Fruit fly (Drosophila melanogaster) whole organism, adult: ENCODE measurements around the gene hang.
A peak's percentile ranks its signal among the peaks of the same experiment; 100 is the strongest.

Source experiments
- CG11617 ChIP-seq: fragments of 200-800 bp; sonication (Bioruptor generic); optimal IDR thresholded peaks from 2 replicates; lab custom pipeline; 2017; ENCODE audit warnings: mild to moderate bottlenecking, missing biosample characterization, missing genetic modification reagents, missing genetic modification characterization
- CG12768 ChIP-seq: fragments of 200-800 bp; sonication (Bioruptor generic); optimal IDR thresholded peaks from 2 replicates; lab custom pipeline; 2017; ENCODE audit warnings: missing biosample characterization, missing genetic modification characterization, mild to moderate bottlenecking, moderate library complexity, missing genetic modification reagents
- CG14711 ChIP-seq: fragments of 200-800 bp; sonication (Bioruptor generic); optimal IDR thresholded peaks from 2 replicates; lab custom pipeline; 2018; ENCODE audit warnings: missing biosample characterization, mild to moderate bottlenecking, missing genetic modification characterization, moderate library complexity
- CG1620 ChIP-seq: fragments of 200-800 bp; sonication (Bioruptor generic); optimal IDR thresholded peaks from 2 replicates; lab custom pipeline; 2016; ENCODE audit warnings: missing biosample characterization, missing genetic modification characterization
- CG33017 ChIP-seq: fragments of 200-800 bp; sonication (Bioruptor generic); optimal IDR thresholded peaks from 2 replicates; lab custom pipeline; 2018; ENCODE audit warnings: missing biosample characterization, mild to moderate bottlenecking, missing genetic modification characterization, moderate library complexity
- CG5204 ChIP-seq: fragments of 200-800 bp; sonication (Bioruptor generic); optimal IDR thresholded peaks from 2 replicates; lab custom pipeline; 2016; ENCODE audit warnings: missing biosample characterization, missing genetic modification characterization
- CG7045 ChIP-seq: fragments of 200-800 bp; sonication (Bioruptor generic); optimal IDR thresholded peaks from 2 replicates; lab custom pipeline; 2017; ENCODE audit warnings: missing biosample characterization, mild to moderate bottlenecking, missing genetic modification characterization
- CG7101 ChIP-seq: fragments of 200-800 bp; sonication (Bioruptor generic); optimal IDR thresholded peaks from 2 replicates; lab custom pipeline; 2018; ENCODE audit warnings: missing biosample characterization, mild to moderate bottlenecking, missing genetic modification characterization, moderate library complexity
- Clk ChIP-seq: fragments of 200-800 bp; sonication (Bioruptor generic); optimal IDR thresholded peaks from 2 replicates; lab custom pipeline; 2017; ENCODE audit warnings: missing biosample characterization, missing genetic modification characterization
- Crg-1 ChIP-seq: fragments of 200-800 bp; sonication (Bioruptor generic); optimal IDR thresholded peaks from 2 replicates; lab custom pipeline; 2016; ENCODE audit warnings: missing biosample characterization, missing genetic modification characterization
- Hr96 ChIP-seq: fragments of 200-800 bp; sonication (Bioruptor generic); optimal IDR thresholded peaks from 2 replicates; lab custom pipeline; 2016; ENCODE audit warnings: missing biosample characterization, missing genetic modification characterization
- Mnt ChIP-seq: fragments of 200-800 bp; sonication (Bioruptor generic); optimal IDR thresholded peaks from 2 replicates; lab custom pipeline; 2016; ENCODE audit warnings: missing biosample characterization, mild to moderate bottlenecking, missing genetic modification characterization
- bab1 ChIP-seq: fragments of 200-800 bp; sonication (Bioruptor generic); optimal IDR thresholded peaks from 3 replicates; lab custom pipeline; 2019; ENCODE audit warnings: missing biosample characterization, mild to moderate bottlenecking, missing genetic modification characterization, moderate library complexity
- cic ChIP-seq: fragments of 200-800 bp; sonication (Bioruptor generic); optimal IDR thresholded peaks from 2 replicates; lab custom pipeline; 2017; ENCODE audit warnings: missing biosample characterization, mild to moderate bottlenecking, missing genetic modification characterization, moderate library complexity
- cnc ChIP-seq, 2 experiments: fragments of >200 bp; optimal IDR thresholded peaks; 2 replicates each; lab custom pipeline; 2017
- kay ChIP-seq: fragments of 200-800 bp; sonication (Bioruptor generic); peaks from one replicate; lab custom pipeline; 2016; ENCODE audit warnings: missing biosample characterization, missing genetic modification characterization, borderline replicate concordance
- ovo ChIP-seq: fragments of 200-800 bp; sonication (Bioruptor generic); optimal IDR thresholded peaks from 2 replicates; lab custom pipeline; 2016; ENCODE audit warnings: missing biosample characterization, missing genetic modification characterization
- pad ChIP-seq: fragments of 200-800 bp; sonication (Bioruptor generic); optimal IDR thresholded peaks from 3 replicates; lab custom pipeline; 2017; ENCODE audit warnings: missing biosample characterization, missing genetic modification characterization, mild to moderate bottlenecking, moderate library complexity, missing genetic modification reagents
- tj ChIP-seq: fragments of 200-800 bp; sonication (Bioruptor generic); optimal IDR thresholded peaks from 3 replicates; lab custom pipeline; 2017; ENCODE audit warnings: missing biosample characterization, mild to moderate bottlenecking, missing genetic modification characterization, moderate library complexity
- toe ChIP-seq: fragments of 200-800 bp; sonication (Bioruptor generic); optimal IDR thresholded peaks from 2 replicates; lab custom pipeline; 2016; ENCODE audit warnings: missing biosample characterization, missing genetic modification characterization

Gene hang

dm6 chrX:16422466-16423124 lies at the start of gene hang:
TSS of gene hang (plus strand) at chrX:16422831.
- TF ChIP-seq CG33017 (tag; lab: Kevin White, UChicago) (no peak), Clk (no peak), CG7045 (GFP tag; lab: Kevin White, UChicago) (no peak), Mnt (GFP tag; lab: Kevin White, UChicago) (peak; percentile 83), bab1 (GFP tag; lab: Kevin White, UChicago) (peak; percentile 20), CG14711 (peak; percentile 8), ovo (peak; percentile 45), Crg-1 (peak; percentile 25), cnc (optimal IDR thresholded peaks at IDR 0.05; lab: Kevin White, UChicago) (no peak), pad (no peak), CG5204 (GFP tag; lab: Kevin White, UChicago) (no peak), CG12768 (no peak), CG11617 (GFP tag; lab: Kevin White, UChicago) (peak; percentile 65), CG7101 (tag; lab: Kevin White, UChicago) (peak; percentile 37), CG1620 (peak; percentile 37), kay (GFP tag; lab: Kevin White, UChicago) (no peak), Hr96 (GFP tag; lab: Kevin White, UChicago) (peak; percentile 6), cic (GFP tag; lab: Kevin White, UChicago) (peak; percentile 42), toe (GFP tag; lab: Kevin White, UChicago) (no peak), tj (no peak)

- TF ChIP-seq Crg-1 (no peak), bab1 (GFP tag; lab: Kevin White, UChicago) (peak; percentile 13), pad (no peak), tj (peak; percentile 6), cic (GFP tag; lab: Kevin White, UChicago) (no peak), CG7101 (tag; lab: Kevin White, UChicago) (peak; percentile 6), CG14711 (peak; percentile 34)
These were observed 49.1 kb upstream of the hang start for dm6 chrX:16373541-16373940.

- TF ChIP-seq pad (peak; percentile 20), Mnt (GFP tag; lab: Kevin White, UChicago) (no peak), cnc (optimal IDR thresholded peaks at IDR 0.05; lab: Kevin White, UChicago) (no peak), toe (GFP tag; lab: Kevin White, UChicago) (no peak), Crg-1 (no peak), CG11617 (GFP tag; lab: Kevin White, UChicago) (no peak), Clk (no peak), cic (GFP tag; lab: Kevin White, UChicago) (no peak), kay (GFP tag; lab: Kevin White, UChicago) (peak; percentile 58), Hr96 (GFP tag; lab: Kevin White, UChicago) (no peak), CG7101 (tag; lab: Kevin White, UChicago) (no peak), CG7045 (GFP tag; lab: Kevin White, UChicago) (no peak), CG33017 (tag; lab: Kevin White, UChicago) (no peak), CG5204 (GFP tag; lab: Kevin White, UChicago) (no peak), ovo (no peak)
These were observed 48.6 kb upstream of the hang start for dm6 chrX:16374059-16374458.

dm6 chrX:16383667-16384515 lies 38.7 kb upstream of the hang start:
- TF ChIP-seq Hr96 (GFP tag; lab: Kevin White, UChicago) (no peak), CG12768 (no peak), cnc (optimal IDR thresholded peaks at IDR 0.05; lab: Kevin White, UChicago) (no peak), toe (GFP tag; lab: Kevin White, UChicago) (no peak), CG33017 (tag; lab: Kevin White, UChicago) (peak; percentile 50), cic (GFP tag; lab: Kevin White, UChicago) (peak; percentile 10), CG5204 (GFP tag; lab: Kevin White, UChicago) (no peak), pad (peak; percentile 41), Mnt (GFP tag; lab: Kevin White, UChicago) (no peak), CG1620 (peak; percentile 46), Crg-1 (peak; percentile 77), CG7101 (tag; lab: Kevin White, UChicago) (peak; percentile 89), CG11617 (GFP tag; lab: Kevin White, UChicago) (peak; percentile 11), tj (peak; percentile 38), ovo (peak; percentile 63), kay (GFP tag; lab: Kevin White, UChicago) (peak; percentile 94), bab1 (GFP tag; lab: Kevin White, UChicago) (no peak), Clk (no peak), CG14711 (peak; percentile 73), CG7045 (GFP tag; lab: Kevin White, UChicago) (peak; percentile 38)

- TF ChIP-seq CG1620, result peak; percentile 69
- no peak for TF ChIP-seq cic (GFP tag; lab: Kevin White, UChicago)
- no peak for TF ChIP-seq Hr96 (GFP tag; lab: Kevin White, UChicago)
- TF ChIP-seq cnc (optimal IDR thresholded peaks at IDR 0.05; lab: Kevin White, UChicago), result no peak
- peak; percentile 53 for TF ChIP-seq CG11617 (GFP tag; lab: Kevin White, UChicago)
- TF ChIP-seq CG14711, result peak; percentile 61
- peak; percentile 3 for TF ChIP-seq Mnt (GFP tag; lab: Kevin White, UChicago)
- peak; percentile 67 for TF ChIP-seq toe (GFP tag; lab: Kevin White, UChicago)
- TF ChIP-seq CG7045 (GFP tag; lab: Kevin White, UChicago), result peak; percentile 21
- TF ChIP-seq ovo, result peak; percentile 60
- TF ChIP-seq Clk, result no peak
- TF ChIP-seq pad, result peak; percentile 58
- TF ChIP-seq tj, result peak; percentile 32
- peak; percentile 48 for TF ChIP-seq CG12768
- peak; percentile 38 for TF ChIP-seq CG5204 (GFP tag; lab: Kevin White, UChicago)
- TF ChIP-seq Crg-1, result peak; percentile 76
- TF ChIP-seq CG7101 (tag; lab: Kevin White, UChicago), result peak; percentile 75
- peak; percentile 24 for TF ChIP-seq CG33017 (tag; lab: Kevin White, UChicago)
- TF ChIP-seq bab1 (GFP tag; lab: Kevin White, UChicago), result no peak
- TF ChIP-seq kay (GFP tag; lab: Kevin White, UChicago), result no peak
These were observed 37.5 kb upstream of the hang start, which contains the start of the genes CG9992 and CG4239 for dm6 chrX:16384843-16385726. TSS of gene CG9992 (minus strand) at chrX:16384908. TSS of gene CG4239 (plus strand) at chrX:16385278.
